Fruit fly (Drosophila melanogaster) whole organism: ENCODE data around the gene tko.

Source experiments
- CG8478 ChIP-seq: fragments of >200 bp; optimal IDR thresholded peaks from 2 replicates; lab custom pipeline; 2018; ENCODE audit warnings: inconsistent platforms
- Dll ChIP-seq: fragments of >200 bp; optimal IDR thresholded peaks from 2 replicates; lab custom pipeline; 2017
- EcR ChIP-seq, 2 experiments: fragments of >200 bp; optimal IDR thresholded peaks; 2 replicates each; lab custom pipeline; 2017; ENCODE audit warnings: missing biosample characterization in 2 of 2, missing genetic modification characterization in 2 of 2, missing genetic modification reagents in 2 of 2
- pan ChIP-seq: fragments of >200 bp; optimal IDR thresholded peaks from 2 replicates; lab custom pipeline; 2017
- psq ChIP-seq: fragments of >200 bp; optimal IDR thresholded peaks from 2 replicates; lab custom pipeline; 2017

dm6 chrX:2459843-2460242 is 16.1 kb upstream of the tko start:
- TF ChIP-seq Dll (lab: Kevin White, UChicago): no peak
- no peak for TF ChIP-seq CG8478 (lab: Kevin White, UChicago)
- no peak for TF ChIP-seq psq (lab: Kevin White, UChicago)
- TF ChIP-seq EcR (GFP tag; optimal IDR thresholded peaks at IDR 0.05; lab: Kevin White, UChicago): no peak
- TF ChIP-seq pan (lab: Kevin White, UChicago): no peak
